Fruit fly (Drosophila melanogaster) whole organism, embryonic: ENCODE results near the gene Abcd1.

ENCODE experiments used
- Abd-B ChIP-seq: fragments of 200-800 bp; sonication (Bioruptor generic); optimal IDR thresholded peaks from 2 replicates; lab custom pipeline; 2018; ENCODE audit warnings: missing biosample characterization, mild to moderate bottlenecking, missing genetic modification characterization, moderate library complexity
- Atf-2 ChIP-seq: fragments of 200-800 bp; sonication (Bioruptor generic); optimal IDR thresholded peaks from 2 replicates; lab custom pipeline; 2016; ENCODE audit warnings: missing biosample characterization, missing genetic modification characterization
- B-H2 ChIP-seq: fragments of 200-800 bp; sonication (Bioruptor generic); optimal IDR thresholded peaks from 2 replicates; lab custom pipeline; 2018; ENCODE audit warnings: missing biosample characterization, mild to moderate bottlenecking, missing genetic modification characterization
- CG10366 ChIP-seq: fragments of 200-800 bp; sonication (Bioruptor generic); IDR thresholded peaks from 2 replicates; pipeline ENCODE4 v1.3.6; 2022; ENCODE audit warnings: missing biosample characterization, missing genetic modification characterization
- CG11695 ChIP-seq: fragments of 200-800 bp; sonication (Bioruptor generic); IDR thresholded peaks from 3 replicates; pipeline ENCODE4 v1.3.6; 2022; ENCODE audit warnings: missing biosample characterization, missing genetic modification characterization
- CG12236 ChIP-seq: fragments of 200-800 bp; sonication (Bioruptor generic); optimal IDR thresholded peaks from 2 replicates; lab custom pipeline; 2016; ENCODE audit warnings: missing biosample characterization, missing genetic modification characterization
- CG13624 ChIP-seq: fragments of 200-800 bp; sonication (Bioruptor generic); optimal IDR thresholded peaks from 2 replicates; lab custom pipeline; 2016; ENCODE audit warnings: missing biosample characterization, missing genetic modification characterization
- CG15073 ChIP-seq: fragments of 200-800 bp; sonication (Bioruptor generic); optimal IDR thresholded peaks from 2 replicates; lab custom pipeline; 2016; ENCODE audit warnings: missing biosample characterization, missing genetic modification characterization
- CG15601 ChIP-seq: fragments of 200-800 bp; sonication (Bioruptor generic); optimal IDR thresholded peaks from 3 replicates; lab custom pipeline; 2019; ENCODE audit warnings: missing biosample characterization, mild to moderate bottlenecking, missing genetic modification characterization, moderate library complexity
- CG16813 ChIP-seq: fragments of 200-800 bp; sonication (Bioruptor generic); IDR thresholded peaks from 3 replicates; pipeline ENCODE4 v1.3.6; 2022; ENCODE audit warnings: missing biosample characterization, missing genetic modification characterization; ENCODE audit not compliant: partially characterized antibody
- CG17568 ChIP-seq: fragments of 200-800 bp; sonication (Bioruptor generic); optimal IDR thresholded peaks from 2 replicates; lab custom pipeline; 2018; ENCODE audit warnings: missing biosample characterization, mild to moderate bottlenecking, missing genetic modification characterization, moderate library complexity
- CG18764 ChIP-seq: fragments of 200-800 bp; sonication (Bioruptor generic); optimal IDR thresholded peaks from 3 replicates; lab custom pipeline; 2016; ENCODE audit warnings: missing biosample characterization, missing genetic modification characterization
- CG2199 ChIP-seq: fragments of 200-800 bp; sonication (Bioruptor generic); IDR thresholded peaks from 3 replicates; pipeline ENCODE4 v1.3.6; 2022; ENCODE audit warnings: missing biosample characterization, missing genetic modification characterization
- CG30020 ChIP-seq: fragments of 200-800 bp; optimal IDR thresholded peaks from 2 replicates; lab custom pipeline; 2019; ENCODE audit warnings: missing biosample characterization, mild to moderate bottlenecking, missing genetic modification characterization, moderate library complexity
- CG31224 ChIP-seq: fragments of 200-800 bp; sonication (Bioruptor generic); IDR thresholded peaks from 2 replicates; pipeline ENCODE4 v1.3.6; 2022; ENCODE audit warnings: missing biosample characterization, missing genetic modification characterization
- CG4617 ChIP-seq: fragments of 200-800 bp; sonication (Bioruptor generic); optimal IDR thresholded peaks from 3 replicates; lab custom pipeline; 2016; ENCODE audit warnings: missing biosample characterization, missing genetic modification characterization, borderline replicate concordance
- CG7839 ChIP-seq: fragments of 200-800 bp; sonication (Bioruptor generic); optimal IDR thresholded peaks from 3 replicates; lab custom pipeline; 2018; ENCODE audit warnings: missing biosample characterization, mild to moderate bottlenecking, missing genetic modification characterization, moderate library complexity
- CG8290 ChIP-seq, 3 experiments: fragments of 200-800 bp; sonication (Bioruptor generic); optimal IDR thresholded peaks; 2 replicates each; lab custom pipeline; 2016 to 2019; ENCODE audit warnings: missing biosample characterization in 3 of 3, missing genetic modification characterization in 3 of 3, mild to moderate bottlenecking in 2 of 3, moderate library complexity in 1 of 3
- CG8388 ChIP-seq: fragments of 200-800 bp; sonication (Bioruptor generic); optimal IDR thresholded peaks from 2 replicates; lab custom pipeline; 2019; ENCODE audit warnings: missing biosample characterization, mild to moderate bottlenecking, missing genetic modification characterization, moderate library complexity
- CG9215 ChIP-seq: fragments of 200-800 bp; sonication (Bioruptor generic); IDR thresholded peaks from 2 replicates; pipeline ENCODE4 v1.3.6; 2022; ENCODE audit warnings: missing biosample characterization, missing genetic modification characterization
- CG9932 ChIP-seq: fragments of 200-800 bp; sonication (Bioruptor generic); IDR thresholded peaks from 2 replicates; pipeline ENCODE4 v1.3.6; 2022; ENCODE audit warnings: missing biosample characterization, missing genetic modification characterization
- D19B ChIP-seq: fragments of 200-800 bp; sonication (Bioruptor generic); optimal IDR thresholded peaks from 2 replicates; lab custom pipeline; 2017; ENCODE audit warnings: missing biosample characterization, mild to moderate bottlenecking, missing genetic modification characterization
- Dek ChIP-seq: fragments of 200-800 bp; sonication (Bioruptor generic); optimal IDR thresholded peaks from 3 replicates; lab custom pipeline; 2019; ENCODE audit warnings: missing biosample characterization, mild to moderate bottlenecking, missing genetic modification characterization, moderate library complexity
- Hey ChIP-seq: fragments of 200-800 bp; sonication (Bioruptor generic); optimal IDR thresholded peaks from 3 replicates; lab custom pipeline; 2018; ENCODE audit warnings: missing biosample characterization, mild to moderate bottlenecking, missing genetic modification characterization
- NC2α ChIP-seq: fragments of 200-800 bp; sonication (Bioruptor generic); optimal IDR thresholded peaks from 2 replicates; lab custom pipeline; 2016; ENCODE audit warnings: missing biosample characterization, missing genetic modification characterization
- NfI ChIP-seq: fragments of 200-800 bp; sonication (Bioruptor generic); optimal IDR thresholded peaks from 3 replicates; lab custom pipeline; 2018; ENCODE audit warnings: missing biosample characterization, mild to moderate bottlenecking, missing genetic modification characterization, moderate library complexity
- Oaz ChIP-seq: fragments of 200-800 bp; sonication (Bioruptor generic); IDR thresholded peaks from 2 replicates; pipeline ENCODE4 v1.3.6; 2022; ENCODE audit warnings: missing biosample characterization, missing genetic modification characterization
- Rfx ChIP-seq: fragments of 200-800 bp; sonication (Bioruptor generic); IDR thresholded peaks from 2 replicates; pipeline ENCODE4 v1.3.6; 2022; ENCODE audit warnings: missing biosample characterization, missing genetic modification characterization
- Sry-β ChIP-seq: fragments of 200-800 bp; sonication (Bioruptor generic); optimal IDR thresholded peaks from 2 replicates; lab custom pipeline; 2018; ENCODE audit warnings: missing biosample characterization, mild to moderate bottlenecking, missing genetic modification characterization, moderate library complexity
- YL-1 ChIP-seq: fragments of 200-800 bp; sonication (Bioruptor generic); optimal IDR thresholded peaks from 3 replicates; lab custom pipeline; 2017; ENCODE audit warnings: missing biosample characterization, mild to moderate bottlenecking, missing genetic modification characterization
- abd-A ChIP-seq: fragments of 200-800 bp; sonication (Bioruptor generic); optimal IDR thresholded peaks from 3 replicates; lab custom pipeline; 2019; ENCODE audit warnings: missing biosample characterization, mild to moderate bottlenecking, missing genetic modification characterization, moderate library complexity
- ac ChIP-seq: fragments of 200-800 bp; sonication (Bioruptor generic); optimal IDR thresholded peaks from 3 replicates; lab custom pipeline; 2017; ENCODE audit warnings: missing biosample characterization, mild to moderate bottlenecking, missing genetic modification characterization
- chif ChIP-seq, 2 experiments: fragments of 200-800 bp; sonication (Bioruptor generic); optimal IDR thresholded peaks; 3 replicates each; lab custom pipeline; 2016; ENCODE audit warnings: missing biosample characterization in 2 of 2, missing genetic modification characterization in 2 of 2
- crol ChIP-seq: fragments of 200-800 bp; sonication (Bioruptor generic); IDR thresholded peaks from 2 replicates; pipeline ENCODE4 v1.3.6; 2022; ENCODE audit warnings: missing biosample characterization, missing genetic modification characterization
- disco-r ChIP-seq: fragments of 200-800 bp; sonication (Bioruptor generic); optimal IDR thresholded peaks from 2 replicates; lab custom pipeline; 2016; ENCODE audit warnings: missing biosample characterization, missing genetic modification characterization
- fd102C ChIP-seq: fragments of 200-800 bp; sonication (Bioruptor generic); optimal IDR thresholded peaks from 2 replicates; lab custom pipeline; 2018; ENCODE audit warnings: missing biosample characterization, mild to moderate bottlenecking, missing genetic modification characterization, moderate library complexity
- fu2 ChIP-seq: fragments of 200-800 bp; sonication (Bioruptor generic); optimal IDR thresholded peaks from 2 replicates; lab custom pipeline; 2016; ENCODE audit warnings: missing biosample characterization, missing genetic modification characterization
- gem ChIP-seq: fragments of 200-800 bp; sonication (Bioruptor generic); optimal IDR thresholded peaks from 2 replicates; lab custom pipeline; 2019; ENCODE audit warnings: missing biosample characterization, mild to moderate bottlenecking, missing genetic modification characterization, moderate library complexity
- lola ChIP-seq, 3 experiments: fragments of >200 bp in 2 of 3; fragments of 200-800 bp in 1 of 3; sonication (Bioruptor generic) in 1 of 3; optimal IDR thresholded peaks; 2 replicates each; lab custom pipeline; 2017 to 2019; ENCODE audit warnings: missing biosample characterization in 3 of 3, missing genetic modification characterization in 3 of 3, mild to moderate bottlenecking in 1 of 3, moderate library complexity in 1 of 3
- maf-S ChIP-seq: fragments of 200-800 bp; sonication (Bioruptor generic); optimal IDR thresholded peaks from 2 replicates; lab custom pipeline; 2016; ENCODE audit warnings: missing biosample characterization, missing genetic modification characterization
- pnt ChIP-seq: fragments of 200-800 bp; sonication (Bioruptor generic); optimal IDR thresholded peaks from 3 replicates; lab custom pipeline; 2016; ENCODE audit warnings: missing biosample characterization, missing genetic modification characterization
- tin ChIP-seq: fragments of 200-800 bp; sonication (Bioruptor generic); optimal IDR thresholded peaks from 3 replicates; lab custom pipeline; 2016; ENCODE audit warnings: missing biosample characterization, missing genetic modification characterization
- usp ChIP-seq: fragments of >200 bp; optimal IDR thresholded peaks from 2 replicates; lab custom pipeline; 2017; ENCODE audit warnings: missing biosample characterization, missing genetic modification characterization
- wek ChIP-seq: fragments of 200-800 bp; sonication (Bioruptor generic); optimal IDR thresholded peaks from 3 replicates; lab custom pipeline; 2018; ENCODE audit warnings: missing biosample characterization, mild to moderate bottlenecking, missing genetic modification characterization, moderate library complexity
- z ChIP-seq: fragments of 200-800 bp; sonication (Bioruptor generic); IDR thresholded peaks from 3 replicates; pipeline ENCODE4 v1.3.6; 2022; ENCODE audit warnings: missing biosample characterization, missing genetic modification characterization

The Abcd1 gene

dm6 chr4:230430-230829, 36.8 kb upstream of the Abcd1 start, which contains the start of gene CG1674 (continued):
- TF ChIP-seq pnt (GFP tag; lab: Kevin White, UChicago): no peak
- TF ChIP-seq CG7839 (tag; lab: Kevin White, UChicago): no peak
- TF ChIP-seq, all 482 proteins: peak for 0

- no peak for TF ChIP-seq Abd-B (GFP tag; lab: Kevin White, UChicago)
- no peak for TF ChIP-seq Hey
- 0 out of 3 replicates have a peak, but pooled peaks have one; percentile 19 for TF ChIP-seq CG2199 (GFP tag; lab: Robert Waterston, UW)
- TF ChIP-seq tin (GFP tag; lab: Kevin White, UChicago): no peak
- no peak for TF ChIP-seq abd-A
- peak; percentile 14 for TF ChIP-seq CG30020 (tag; lab: Kevin White, UChicago)
- TF ChIP-seq Oaz: no peak
Measured at dm6 chr4:227648-228047, 34.0 kb upstream of the Abcd1 start, which contains the start of the genes CG31999 and yellow-h. CG31999 (minus strand) TSS chr4:227748. yellow-h (plus strand) TSS chr4:227922.

- TF ChIP-seq CG8388: peak; percentile 98
- TF ChIP-seq usp (GFP tag; lab: Kevin White, UChicago): no peak
- TF ChIP-seq D19B (GFP tag; lab: Kevin White, UChicago): no peak
- TF ChIP-seq CG13624 (GFP tag; lab: Kevin White, UChicago): no peak
- no peak for TF ChIP-seq wek (GFP tag; lab: Kevin White, UChicago)
- 0 out of 3 replicates have a peak, but pooled peaks have one; percentile 23 for TF ChIP-seq CG2199 (GFP tag; lab: Robert Waterston, UW)
- TF ChIP-seq CG11695 (GFP tag; lab: Robert Waterston, UW): 0 out of 3 replicates have a peak, but pooled peaks have one; percentile 7
- peak; percentile 28 for TF ChIP-seq gem (tag; lab: Kevin White, UChicago)
Measured at dm6 chr4:226751-227150, 33.1 kb upstream of the Abcd1 start.

- peak; percentile 77 for TF ChIP-seq CG17568 (GFP tag; lab: Kevin White, UChicago)
- TF ChIP-seq ac (GFP tag; lab: Kevin White, UChicago): peak; percentile 77
- no peak for TF ChIP-seq CG31224
- TF ChIP-seq NfI: no peak
- TF ChIP-seq NC2α (GFP tag; lab: Kevin White, UChicago): no peak
- peak; percentile 57 for TF ChIP-seq CG12236
- TF ChIP-seq CG10366 (GFP tag; lab: Robert Waterston, UW): no peak
- TF ChIP-seq maf-S: no peak
- peak; percentile 5 for TF ChIP-seq B-H2 (GFP tag; lab: Kevin White, UChicago)
- TF ChIP-seq CG4617: no peak
- TF ChIP-seq chif (GFP tag; optimal IDR thresholded peaks at IDR 0.05; lab: Kevin White, UChicago): peak in 1 of 2 experiments; percentile 16
- peak; percentile 8 for TF ChIP-seq Atf-2 (GFP tag; lab: Kevin White, UChicago)
- no peak for TF ChIP-seq CG9932 (GFP tag; lab: Robert Waterston, UW)
- no peak for TF ChIP-seq CG16813
- peak; percentile 43 for TF ChIP-seq CG8290 (GFP tag; optimal IDR thresholded peaks at IDR 0.05; lab: Kevin White, UChicago)
- peak; percentile 47 to 51 for TF ChIP-seq CG8290 (tag; optimal IDR thresholded peaks at IDR 0.05; lab: Kevin White, UChicago)
- peak; percentile 48 for TF ChIP-seq YL-1 (GFP tag; lab: Kevin White, UChicago)
- no peak for TF ChIP-seq CG15601 (tag; lab: Kevin White, UChicago)
- no peak for TF ChIP-seq Rfx (GFP tag; lab: Robert Waterston, UW)
- TF ChIP-seq z: no peak
- no peak for TF ChIP-seq Dek
- TF ChIP-seq fd102C (GFP tag; lab: Kevin White, UChicago): peak; percentile 78
- TF ChIP-seq disco-r (GFP tag; lab: Kevin White, UChicago): no peak
- TF ChIP-seq Sry-β: peak; percentile 3
- no peak for TF ChIP-seq CG9215
- TF ChIP-seq CG18764 (GFP tag; lab: Kevin White, UChicago): peak; percentile 13
- peak in 1 of 3 experiments; percentile 42 for TF ChIP-seq lola (GFP tag; optimal IDR thresholded peaks at IDR 0.05; lab: Kevin White, UChicago)
- TF ChIP-seq crol (GFP tag; lab: Robert Waterston, UW): no peak
- no peak for TF ChIP-seq fu2 (GFP tag; lab: Kevin White, UChicago)
- TF ChIP-seq CG15073 (GFP tag; lab: Kevin White, UChicago): no peak
Measured at dm6 chr4:225824-226223, 32.2 kb upstream of the Abcd1 start.
